Worm (Caenorhabditis elegans) whole organism, late embryonic: ENCODE results near the gene Y48E1B.8.

Experiments
- K02D7.2 ChIP-seq: sonication (generic microtip); optimal IDR thresholded peaks from 2 replicates; lab custom pipeline; 2017; ENCODE audit warnings: mild to moderate bottlenecking, missing genetic modification characterization, missing compliant biosample characterization
- ama-1 ChIP-seq: fragments of 150-350 bp; optimal IDR thresholded peaks from 2 replicates; lab custom pipeline; 2014
- ceh-2 ChIP-seq: sonication (generic microtip); optimal IDR thresholded peaks from 2 replicates; lab custom pipeline; 2016; ENCODE audit warnings: missing genotype, missing genetic modification characterization, missing compliant biosample characterization
- dve-1 ChIP-seq: sonication (generic microtip); optimal IDR thresholded peaks from 2 replicates; lab custom pipeline; 2017; ENCODE audit warnings: antibody characterized with exemption, mild to moderate bottlenecking, missing genetic modification characterization, missing compliant biosample characterization
- elt-2 ChIP-seq: sonication (generic microtip); optimal IDR thresholded peaks from 2 replicates; lab custom pipeline; 2016; ENCODE audit warnings: missing genetic modification reagents, missing genetic modification characterization, missing compliant biosample characterization
- lin-11 ChIP-seq: fragments of 200-800 bp; sonication (Bioruptor generic); optimal IDR thresholded peaks from 2 replicates; lab custom pipeline; 2018; ENCODE audit warnings: mild to moderate bottlenecking, missing genetic modification characterization, missing compliant biosample characterization
- nhr-11 ChIP-seq: fragments of 150-350 bp; optimal IDR thresholded peaks from 2 replicates; lab custom pipeline; 2014; ENCODE audit warnings: missing biosample characterization, missing genetic modification characterization
- pha-2 ChIP-seq: sonication (generic microtip); optimal IDR thresholded peaks from 2 replicates; lab custom pipeline; 2017; ENCODE audit warnings: mild to moderate bottlenecking, missing genetic modification characterization, missing compliant biosample characterization
- pqm-1 ChIP-seq: sonication (generic microtip); optimal IDR thresholded peaks from 2 replicates; lab custom pipeline; 2016; ENCODE audit warnings: missing genetic modification characterization, missing compliant biosample characterization

DNA sequence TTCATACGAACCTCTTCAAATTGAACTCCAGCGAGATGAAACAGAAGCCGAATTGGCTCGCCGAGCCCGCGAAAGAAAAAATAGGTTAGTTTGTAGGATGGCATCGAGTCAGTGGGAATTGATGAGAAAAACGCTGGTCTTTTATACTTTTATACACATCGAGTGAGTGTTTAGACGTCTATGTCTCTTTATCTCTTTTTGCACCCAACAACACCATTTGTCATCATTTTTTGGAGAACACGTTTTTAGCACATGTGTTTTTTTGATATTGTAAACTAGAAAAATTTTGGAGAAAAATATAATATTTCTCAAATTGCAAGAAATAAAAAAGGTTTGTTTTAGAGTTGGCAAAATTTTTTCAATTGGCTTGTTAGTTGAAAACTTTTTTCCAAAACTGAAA, 38.8 kb downstream of the Y48E1B.8 start, which contains the start of gene gst-16:
- TF ChIP-seq ama-1 (no peak), K02D7.2 (tag; lab: Kevin White, UChicago) (no peak), pha-2 (tag; lab: Kevin White, UChicago) (no peak), pqm-1 (tag; lab: Kevin White, UChicago) (no peak), ceh-2 (no peak), lin-11 (no peak), dve-1 (tag; lab: Kevin White, UChicago) (no peak), nhr-11 (tag; lab: Kevin White, UChicago) (no peak), elt-2 (tag; lab: Kevin White, UChicago) (no peak)
